Fruit fly (Drosophila melanogaster): ENCODE measurements around the gene CG10600.

The CG10600 gene

dm6 chr2L:18810960-18811642 is 28.4 kb downstream of the CG10600 start, which contains the start of the genes CG10570 and CG42502 (continued):
- TF ChIP-seq Ptx1 (GFP tag; IDR thresholded peaks at IDR 0.05) (0 out of 2 replicates have a peak, but pooled peaks have one; percentile 25), row (GFP tag; IDR thresholded peaks at IDR 0.05) (peak; percentile 61), vvl (GFP tag; IDR thresholded peaks at IDR 0.05) (peak; percentile 55), Hmx (GFP tag; optimal IDR thresholded peaks at IDR 0.05) (no peak), E2f2 (GFP tag; IDR thresholded peaks at IDR 0.05) (no peak), Dref (GFP tag; IDR thresholded peaks at IDR 0.05) (0 out of 2 replicates have a peak, but pooled peaks have one; percentile 21), fd96Cb (tag; optimal IDR thresholded peaks at IDR 0.05) (no peak), CG17186 (GFP tag; optimal IDR thresholded peaks at IDR 0.05) (no peak), Abd-B (GFP tag; optimal IDR thresholded peaks at IDR 0.05) (no peak), CG18262 (tag; optimal IDR thresholded peaks at IDR 0.05) (peak; percentile 1), CG11504 (tag; optimal IDR thresholded peaks at IDR 0.05) (peak; percentile 14), gcm (GFP tag; optimal IDR thresholded peaks at IDR 0.05) (no peak), CG12942 (GFP tag; optimal IDR thresholded peaks at IDR 0.05) (no peak), gem (tag; optimal IDR thresholded peaks at IDR 0.05) (peak; percentile 32), chinmo (GFP tag; IDR thresholded peaks at IDR 0.05; ENCODE audit: partially characterized antibody) (peak; percentile 70; the same call in 1 of the 4 replicates), Med (GFP tag) (peak; percentile 5), CG4282 (GFP tag; optimal IDR thresholded peaks at IDR 0.05) (no peak), Nf-YB (GFP tag; optimal IDR thresholded peaks at IDR 0.05) (no peak), btn (GFP tag; optimal IDR thresholded peaks at IDR 0.05) (no peak), nom (GFP tag; optimal IDR thresholded peaks at IDR 0.05) (no peak), Spps (tag; optimal IDR thresholded peaks at IDR 0.05) (no peak)

- TF ChIP-seq caup (GFP tag; optimal IDR thresholded peaks at IDR 0.05; ENCODE audit: severe bottlenecking): no peak
- TF ChIP-seq mirr (GFP tag; optimal IDR thresholded peaks at IDR 0.05): no peak
- TF ChIP-seq CG13424 (tag; optimal IDR thresholded peaks at IDR 0.05): no peak
- no peak for TF ChIP-seq grn (GFP tag; optimal IDR thresholded peaks at IDR 0.05)
- TF ChIP-seq pros (GFP tag; optimal IDR thresholded peaks at IDR 0.05): peak; percentile 10
- TF ChIP-seq hb (GFP tag; IDR thresholded peaks at IDR 0.05; ENCODE audit: partially characterized antibody): no peak
- peak; percentile 62 for TF ChIP-seq Hey (tag; optimal IDR thresholded peaks at IDR 0.05)
- TF ChIP-seq Antp (GFP tag; optimal IDR thresholded peaks at IDR 0.05): no peak
- TF ChIP-seq oc (tag; optimal IDR thresholded peaks at IDR 0.05): peak; percentile 17
- peak; percentile 67 for TF ChIP-seq gsb-n (tag; optimal IDR thresholded peaks at IDR 0.05)
- no peak for TF ChIP-seq CG12391 (tag; optimal IDR thresholded peaks at IDR 0.05)
These were observed 30.0 kb downstream of the CG10600 start for dm6 chr2L:18809486-18809885.

- TF ChIP-seq CG7556 (GFP tag; optimal IDR thresholded peaks at IDR 0.05) (peak; percentile 39), unpg (GFP tag; optimal IDR thresholded peaks at IDR 0.05) (peak; percentile 42), CG13424 (tag; optimal IDR thresholded peaks at IDR 0.05) (peak; percentile 13), gce (GFP tag; IDR thresholded peaks at IDR 0.05) (0 out of 3 replicates have a peak, but pooled peaks have one; percentile 40), CG14050 (GFP tag; IDR thresholded peaks at IDR 0.05) (no peak), Max (GFP tag; optimal IDR thresholded peaks at IDR 0.05) (no peak), CoRest (tag; optimal IDR thresholded peaks at IDR 0.05) (peak; percentile 8), H15 (GFP tag; IDR thresholded peaks at IDR 0.05) (no peak), al (GFP tag; IDR thresholded peaks at IDR 0.05) (no peak), Xbp1 (GFP tag; optimal IDR thresholded peaks at IDR 0.05) (no peak), CG15696 (tag; optimal IDR thresholded peaks at IDR 0.05) (peak; percentile 3), CG6813 (GFP tag; optimal IDR thresholded peaks at IDR 0.05) (no peak), sisA (GFP tag; IDR thresholded peaks at IDR 0.05) (no peak), pfk (GFP tag; optimal IDR thresholded peaks at IDR 0.05) (no peak), CG2889 (GFP tag; IDR thresholded peaks at IDR 0.05) (peak; percentile 23; the same call in 1 of the 3 replicates), slou (GFP tag; optimal IDR thresholded peaks at IDR 0.05) (no peak)
These were observed 30.6 kb downstream of the CG10600 start for dm6 chr2L:18808754-18809329.

All from whole organism, embryonic.